Worm (Caenorhabditis elegans) whole organism, late embryonic: Measurements from ENCODE around the gene clhm-1.

ENCODE experiments used
- ceh-30 ChIP-seq: fragments of 150-350 bp; optimal IDR thresholded peaks from 2 replicates; lab custom pipeline; 2014; ENCODE audit warnings: missing biosample characterization, missing genetic modification characterization
- ceh-6 ChIP-seq: fragments of 200-800 bp; sonication (Bioruptor generic); optimal IDR thresholded peaks from 2 replicates; lab custom pipeline; 2018; ENCODE audit warnings: mild to moderate bottlenecking, missing genetic modification characterization, missing compliant biosample characterization
- fax-1 ChIP-seq: sonication (generic microtip); optimal IDR thresholded peaks from 2 replicates; lab custom pipeline; 2016; ENCODE audit warnings: missing genotype, missing genetic modification characterization, missing compliant biosample characterization
- fkh-10 ChIP-seq: fragments of 150-350 bp; optimal IDR thresholded peaks from 2 replicates; lab custom pipeline; 2014; ENCODE audit warnings: missing biosample characterization, missing genetic modification reagents, missing genetic modification characterization
- fkh-6 ChIP-seq: sonication (generic microtip); optimal IDR thresholded peaks from 2 replicates; lab custom pipeline; 2016; ENCODE audit warnings: missing genetic modification characterization, missing compliant biosample characterization
- hlh-8 ChIP-seq: sonication (generic microtip); optimal IDR thresholded peaks from 2 replicates; lab custom pipeline; 2016; ENCODE audit warnings: missing genotype, missing genetic modification characterization, missing compliant biosample characterization
- lin-11 ChIP-seq: fragments of 200-800 bp; sonication (Bioruptor generic); optimal IDR thresholded peaks from 2 replicates; lab custom pipeline; 2018; ENCODE audit warnings: mild to moderate bottlenecking, missing genetic modification characterization, missing compliant biosample characterization
- pat-9 ChIP-seq: fragments of 200-800 bp; sonication (Bioruptor generic); optimal IDR thresholded peaks from 2 replicates; lab custom pipeline; 2018; ENCODE audit warnings: mild to moderate bottlenecking, missing genetic modification characterization, moderate library complexity, missing compliant biosample characterization

DNA sequence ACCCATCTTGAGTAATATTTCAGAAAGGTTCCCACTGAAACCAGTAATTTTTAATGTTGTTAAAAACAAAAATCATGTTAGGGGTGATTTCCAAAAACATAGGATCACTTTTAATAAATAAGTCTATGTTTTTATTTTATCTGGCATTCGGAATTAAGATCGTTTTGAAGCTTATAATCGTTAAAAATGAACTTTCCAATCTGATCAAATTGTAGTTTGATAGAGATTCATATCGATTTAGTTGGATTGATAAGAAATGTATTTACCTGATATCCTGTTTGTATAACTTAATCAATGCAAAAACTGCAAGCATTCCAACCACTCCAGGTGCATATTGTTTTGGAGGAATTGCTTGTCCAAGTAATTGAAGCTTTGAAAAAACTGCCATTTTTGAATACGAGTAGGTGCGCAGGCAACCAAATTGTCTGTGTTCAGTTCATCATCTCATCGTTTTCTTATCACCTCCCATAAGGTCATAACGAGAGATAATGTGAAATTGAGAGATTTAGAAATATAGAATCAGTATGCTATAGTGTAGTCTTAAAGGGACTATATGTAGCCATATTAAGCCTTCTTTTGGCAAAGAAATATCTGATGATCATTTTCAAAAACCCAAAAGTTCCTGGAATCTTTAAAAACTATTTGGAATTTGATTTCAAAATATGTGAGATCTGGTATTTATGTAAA is 16.7 kb upstream of the clhm-1 start, which contains the start of gene pmp-2:
- TF ChIP-seq pat-9 (tag; lab: Kevin White, UChicago) (no peak), fkh-6 (no peak), lin-11 (no peak), hlh-8 (no peak), ceh-30 (no peak), ceh-6 (GFP tag; lab: Kevin White, UChicago) (no peak), fkh-10 (GFP tag; lab: Kevin White, UChicago) (no peak), fax-1 (no peak)
